Fruit fly (Drosophila melanogaster): Measurements from ENCODE around the gene CG43120.

Gene CG43120

DNA sequence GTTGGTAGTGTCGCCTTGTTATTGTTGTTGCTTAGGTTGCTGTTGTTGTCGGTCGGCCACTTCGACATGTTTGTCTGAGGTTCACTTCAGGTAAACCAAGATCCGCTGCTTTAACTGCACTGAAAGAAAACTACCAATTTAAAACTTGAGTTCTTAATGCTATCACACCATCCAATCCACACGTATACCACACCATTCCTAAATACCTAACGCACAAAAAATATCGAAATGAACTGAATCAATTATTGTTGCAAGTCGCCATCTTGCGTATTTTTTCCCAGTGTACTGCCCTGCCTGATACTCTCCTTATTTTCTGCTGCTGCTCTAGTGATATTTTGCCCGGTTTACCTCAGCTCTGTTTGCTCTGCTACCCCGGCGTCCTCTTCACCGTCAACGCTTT, 42.8 kb upstream of the CG43120 start:
- peak; percentile 71 for TF ChIP-seq brk (GFP tag; optimal IDR thresholded peaks at IDR 0.05)
- peak; percentile 83 for TF ChIP-seq br (GFP tag; optimal IDR thresholded peaks at IDR 0.05)
- TF ChIP-seq rgr (GFP tag; optimal IDR thresholded peaks at IDR 0.05): peak; percentile 81
- TF ChIP-seq CrebA (GFP tag; optimal IDR thresholded peaks at IDR 0.05; ENCODE audit: borderline replicate concordance): no peak
- TF ChIP-seq psq (GFP tag; optimal IDR thresholded peaks at IDR 0.05): peak; percentile 68
- TF ChIP-seq Rel (GFP tag; optimal IDR thresholded peaks at IDR 0.05): no peak
- no peak for TF ChIP-seq Rel (tag; optimal IDR thresholded peaks at IDR 0.05)
- no peak for TF ChIP-seq N (GFP tag; optimal IDR thresholded peaks at IDR 0.05)
- no peak for TF ChIP-seq jim (GFP tag; optimal IDR thresholded peaks at IDR 0.05)
- no peak for TF ChIP-seq dsf (GFP tag; optimal IDR thresholded peaks at IDR 0.05; ENCODE audit: borderline replicate concordance)
- TF ChIP-seq Sp1 (GFP tag; optimal IDR thresholded peaks at IDR 0.05): peak; percentile 63
- TF ChIP-seq CG9705 (GFP tag; optimal IDR thresholded peaks at IDR 0.05): peak; percentile 1
- TF ChIP-seq fru (GFP tag; optimal IDR thresholded peaks at IDR 0.05): peak; percentile 84
- peak; percentile 77 for TF ChIP-seq ey (GFP tag; optimal IDR thresholded peaks at IDR 0.05)
- peak; percentile 54 for TF ChIP-seq HLH106 (tag; optimal IDR thresholded peaks at IDR 0.05)
- no peak for TF ChIP-seq Myc (optimal IDR thresholded peaks at IDR 0.05)
- TF ChIP-seq foxo (GFP tag; optimal IDR thresholded peaks at IDR 0.05): peak in 1 of 2 experiments; percentile 86
- peak; percentile 82 for TF ChIP-seq h (GFP tag; optimal IDR thresholded peaks at IDR 0.05)
- peak; percentile 78 for TF ChIP-seq OdsH (GFP tag; optimal IDR thresholded peaks at IDR 0.05)
- TF ChIP-seq Dif (GFP tag; optimal IDR thresholded peaks at IDR 0.05; ENCODE audit: partially characterized antibody): no peak
- TF ChIP-seq Hnf4 (GFP tag; optimal IDR thresholded peaks at IDR 0.05): peak; percentile 81
- TF ChIP-seq woc (GFP tag; optimal IDR thresholded peaks at IDR 0.05): peak; percentile 65
- peak; percentile 66 for TF ChIP-seq tai (GFP tag; optimal IDR thresholded peaks at IDR 0.05)
- TF ChIP-seq dmrt93B (GFP tag; optimal IDR thresholded peaks at IDR 0.05): peak; percentile 49

DNA sequence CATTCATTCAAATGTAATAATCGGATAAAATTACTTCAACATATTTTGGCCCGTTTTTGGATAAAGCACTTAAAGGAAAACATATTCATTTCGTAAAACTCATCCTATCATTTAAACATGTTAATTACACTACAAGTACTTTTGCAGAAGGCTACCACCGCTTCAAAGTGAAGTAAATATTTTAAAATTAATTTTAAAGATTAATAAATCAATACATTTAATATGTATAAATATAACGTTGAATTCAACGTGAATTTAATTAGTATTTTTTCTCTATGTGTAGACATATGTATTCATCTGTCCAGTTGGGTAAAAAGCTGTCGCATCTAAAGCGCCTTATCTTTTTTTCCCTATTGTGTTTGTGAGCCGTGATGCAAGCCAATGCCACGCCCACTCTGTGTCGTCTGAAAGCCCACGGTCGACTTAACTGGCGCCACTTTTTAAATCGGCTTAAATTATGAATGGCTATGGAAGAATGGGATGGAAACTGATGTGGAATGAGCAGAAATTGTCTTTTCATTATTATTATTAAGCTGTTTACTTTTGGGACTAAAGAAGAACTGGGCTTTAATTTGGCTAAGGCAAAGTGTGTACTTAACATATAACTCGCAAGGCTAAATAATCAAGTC, 38.3 kb upstream of the CG43120 start:
- TF ChIP-seq CG32264 (GFP tag; optimal IDR thresholded peaks at IDR 0.05): no peak
- TF ChIP-seq Sp1 (GFP tag; optimal IDR thresholded peaks at IDR 0.05): no peak
- TF ChIP-seq CrebA (GFP tag; optimal IDR thresholded peaks at IDR 0.05; ENCODE audit: borderline replicate concordance): no peak
- no peak for TF ChIP-seq OdsH (GFP tag; optimal IDR thresholded peaks at IDR 0.05)
- TF ChIP-seq usp (GFP tag; optimal IDR thresholded peaks at IDR 0.05): no peak
- no peak for TF ChIP-seq CG9705 (GFP tag; optimal IDR thresholded peaks at IDR 0.05)
- no peak for TF ChIP-seq Vsx2 (GFP tag; optimal IDR thresholded peaks at IDR 0.05; ENCODE audit: partially characterized antibody)
- no peak for TF ChIP-seq N (GFP tag; optimal IDR thresholded peaks at IDR 0.05)
- no peak for TF ChIP-seq rgr (GFP tag; optimal IDR thresholded peaks at IDR 0.05)
- TF ChIP-seq psq (GFP tag; optimal IDR thresholded peaks at IDR 0.05): no peak
- no peak for TF ChIP-seq sage (GFP tag; optimal IDR thresholded peaks at IDR 0.05)
- no peak for TF ChIP-seq Myc (optimal IDR thresholded peaks at IDR 0.05)
- TF ChIP-seq Abd-B (GFP tag; optimal IDR thresholded peaks at IDR 0.05): no peak
- TF ChIP-seq h (GFP tag; optimal IDR thresholded peaks at IDR 0.05): no peak

DNA sequence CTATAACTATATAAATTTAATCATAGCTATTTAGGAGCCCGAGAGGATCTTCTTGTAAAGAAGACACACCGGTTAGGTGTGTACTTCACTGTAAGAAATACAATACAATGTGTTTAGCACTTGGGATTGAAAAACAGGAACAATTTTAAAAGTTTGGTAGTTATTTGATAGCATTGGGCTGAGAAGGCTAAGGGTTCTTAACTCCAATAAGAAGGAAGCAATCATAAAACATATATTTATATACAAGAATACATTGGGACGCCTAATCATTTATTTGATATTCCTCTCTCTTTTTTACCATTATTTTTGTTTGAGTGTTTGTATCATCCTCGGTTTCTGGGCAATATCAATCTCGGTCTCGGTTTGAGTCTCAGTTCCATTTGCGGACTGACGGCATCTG, 35.2 kb upstream of the CG43120 start:
- TF ChIP-seq br (GFP tag; optimal IDR thresholded peaks at IDR 0.05) (no peak), CG9705 (GFP tag; optimal IDR thresholded peaks at IDR 0.05) (no peak), usp (GFP tag; optimal IDR thresholded peaks at IDR 0.05) (no peak), Myc (optimal IDR thresholded peaks at IDR 0.05) (no peak), dl (GFP tag; optimal IDR thresholded peaks at IDR 0.05; ENCODE audit: insufficient read depth in 1 of 2, partially characterized antibody in 2 of 2) (no peak), Dfd (GFP tag; optimal IDR thresholded peaks at IDR 0.05) (no peak), jim (GFP tag; optimal IDR thresholded peaks at IDR 0.05) (no peak), CG32264 (GFP tag; optimal IDR thresholded peaks at IDR 0.05) (no peak), brk (GFP tag; optimal IDR thresholded peaks at IDR 0.05) (no peak), CrebA (GFP tag; optimal IDR thresholded peaks at IDR 0.05; ENCODE audit: borderline replicate concordance) (no peak), h (GFP tag; optimal IDR thresholded peaks at IDR 0.05) (no peak), Hr78 (GFP tag; optimal IDR thresholded peaks at IDR 0.05) (no peak), Rel (GFP tag; optimal IDR thresholded peaks at IDR 0.05) (no peak), Rel (tag; optimal IDR thresholded peaks at IDR 0.05) (no peak), Jra (GFP tag; optimal IDR thresholded peaks at IDR 0.05) (no peak), rgr (GFP tag; optimal IDR thresholded peaks at IDR 0.05) (no peak), dmrt93B (GFP tag; optimal IDR thresholded peaks at IDR 0.05) (no peak), Abd-B (GFP tag; optimal IDR thresholded peaks at IDR 0.05) (no peak)
